Worm (Caenorhabditis elegans) whole organism, L4 larva: ENCODE data around the gene vps-29.

Source experiments
- F10B5.3 ChIP-seq: sonication (generic microtip); optimal IDR thresholded peaks from 2 replicates; lab custom pipeline; 2016; ENCODE audit warnings: mild to moderate bottlenecking, missing genetic modification characterization, missing compliant biosample characterization
- ctbp-1 ChIP-seq: fragments of 200-800 bp; sonication (Bioruptor generic); IDR thresholded peaks from 2 replicates; pipeline ENCODE4 v1.3.6; 2022; ENCODE audit warnings: missing genetic modification reagents, missing genetic modification characterization, missing compliant biosample characterization
- fos-1 ChIP-seq: fragments of 150-350 bp; optimal IDR thresholded peaks from 2 replicates; lab custom pipeline; 2014; ENCODE audit warnings: missing biosample characterization, missing genetic modification characterization
- hlh-30 ChIP-seq: sonication (generic microtip); optimal IDR thresholded peaks from 2 replicates; lab custom pipeline; 2017; ENCODE audit warnings: antibody characterized with exemption, mild to moderate bottlenecking, missing genetic modification characterization, missing compliant biosample characterization; ENCODE audit not compliant: insufficient read depth
- jun-1 ChIP-seq: fragments of 150-350 bp; optimal IDR thresholded peaks from 2 replicates; lab custom pipeline; 2014; ENCODE audit warnings: missing biosample characterization, missing genetic modification reagents, missing genetic modification characterization
- nhr-25 ChIP-seq: sonication (generic microtip); optimal IDR thresholded peaks from 2 replicates; lab custom pipeline; 2017; ENCODE audit warnings: missing genetic modification characterization, mild to moderate bottlenecking, missing compliant biosample characterization, antibody characterized with exemption, moderate library complexity, borderline replicate concordance; ENCODE audit not compliant: insufficient read depth
- nhr-42 ChIP-seq: fragments of 200-800 bp; sonication (Bioruptor generic); IDR thresholded peaks from 2 replicates; pipeline ENCODE4 v1.3.6; 2022; ENCODE audit warnings: missing genetic modification characterization, missing compliant biosample characterization
- php-3 ChIP-seq: fragments of 200-800 bp; sonication (Bioruptor generic); IDR thresholded peaks from 2 replicates; pipeline ENCODE4 v1.3.6; 2022; ENCODE audit warnings: missing genetic modification reagents, missing genetic modification characterization, missing compliant biosample characterization

DNA sequence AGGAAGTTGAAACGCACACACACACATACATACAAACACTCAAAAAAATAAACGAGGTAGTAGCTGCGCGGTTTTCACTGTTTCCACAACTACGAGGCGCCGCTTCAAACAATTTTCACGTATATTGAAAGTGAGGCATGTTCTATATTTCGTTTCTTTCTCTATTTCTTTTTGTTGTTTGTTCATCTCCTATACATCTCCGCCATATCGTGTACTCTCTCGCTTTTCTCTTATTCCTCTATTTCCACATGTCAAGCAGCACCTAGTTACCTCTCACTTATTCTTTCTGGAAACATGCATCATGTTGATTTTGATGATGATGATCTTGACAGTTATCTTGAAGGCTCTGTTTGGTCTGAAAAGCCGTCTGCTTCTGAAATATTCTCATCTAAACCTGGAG lies 23.9 kb upstream of the vps-29 start, which contains the start of gene ZK1128.7:
- TF ChIP-seq jun-1 (tag; lab: Kevin White, UChicago): no peak
- no peak for TF ChIP-seq nhr-42 (GFP tag; lab: Robert Waterston, UW)
- no peak for TF ChIP-seq F10B5.3 (tag; lab: Kevin White, UChicago)
- peak; percentile 8 for TF ChIP-seq hlh-30
- no peak for TF ChIP-seq nhr-25 (tag; lab: Kevin White, UChicago)
- no peak for TF ChIP-seq ctbp-1 (GFP tag; lab: Robert Waterston, UW)
- TF ChIP-seq php-3: no peak
- TF ChIP-seq fos-1 (tag; lab: Kevin White, UChicago): no peak
